Worm (Caenorhabditis elegans): Measurements from ENCODE around the gene C33G3.6.
A peak's percentile ranks its signal among the peaks of the same experiment; 100 is the strongest.

C33G3.6 gene

DNA sequence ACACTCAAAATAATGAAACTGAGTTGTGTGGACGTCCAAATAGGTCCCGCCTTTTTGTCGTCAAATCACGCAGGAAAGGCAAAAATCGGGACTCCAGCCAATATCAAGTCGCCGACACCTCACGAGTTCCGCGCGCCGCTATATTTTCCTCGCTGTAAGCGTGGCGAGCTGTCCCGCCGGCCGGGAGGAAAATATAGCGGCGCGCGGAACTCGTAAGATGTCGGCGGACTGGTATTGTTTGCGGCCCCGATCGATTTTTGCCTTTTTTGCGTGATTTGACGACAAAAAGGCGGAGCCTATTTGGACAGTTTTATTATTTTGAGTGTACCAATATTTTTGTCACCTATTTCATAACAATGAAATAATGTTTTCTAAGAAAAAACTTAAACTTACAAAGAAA, 21.4 kb downstream of the C33G3.6 start:
- no peak for TF ChIP-seq tbx-8 (GFP tag; optimal IDR thresholded peaks at IDR 0.05)
- TF ChIP-seq ceh-83 (GFP tag; optimal IDR thresholded peaks at IDR 0.05): no peak
- no peak for TF ChIP-seq nhr-12 (tag; optimal IDR thresholded peaks at IDR 0.05)
- TF ChIP-seq M03D4.4 (tag; optimal IDR thresholded peaks at IDR 0.05): no peak

DNA sequence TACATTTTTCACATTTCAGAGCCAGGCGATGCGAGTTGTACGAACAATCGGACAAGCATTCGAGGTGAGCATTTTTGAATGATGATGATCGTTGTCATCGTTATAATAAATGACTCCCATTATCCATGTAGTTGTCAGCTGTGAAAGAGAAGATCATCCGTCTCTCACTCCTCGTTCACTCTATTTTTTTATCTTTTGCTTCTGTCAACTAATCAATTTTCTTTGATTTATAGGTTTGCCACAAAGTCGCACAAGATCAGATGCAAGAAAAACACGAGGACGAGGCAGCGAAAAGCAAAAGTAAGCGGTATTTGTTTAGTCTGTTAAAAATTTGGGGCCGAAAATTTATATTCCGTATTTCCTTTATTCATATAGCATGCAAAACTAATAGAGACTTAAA, 27.6 kb downstream of the C33G3.6 start:
- TF ChIP-seq sem-2 (GFP tag; optimal IDR thresholded peaks at IDR 0.05): no peak
- TF ChIP-seq hlh-1 (tag; optimal IDR thresholded peaks at IDR 0.05): peak; percentile 14
- peak; percentile 89 for TF ChIP-seq unc-62 (GFP tag; optimal IDR thresholded peaks at IDR 0.05)
- no peak for TF ChIP-seq bed-3 (GFP tag; optimal IDR thresholded peaks at IDR 0.05)
- TF ChIP-seq ceh-83 (GFP tag; optimal IDR thresholded peaks at IDR 0.05): no peak
- no peak for TF ChIP-seq ces-1 (GFP tag; optimal IDR thresholded peaks at IDR 0.05)

DNA sequence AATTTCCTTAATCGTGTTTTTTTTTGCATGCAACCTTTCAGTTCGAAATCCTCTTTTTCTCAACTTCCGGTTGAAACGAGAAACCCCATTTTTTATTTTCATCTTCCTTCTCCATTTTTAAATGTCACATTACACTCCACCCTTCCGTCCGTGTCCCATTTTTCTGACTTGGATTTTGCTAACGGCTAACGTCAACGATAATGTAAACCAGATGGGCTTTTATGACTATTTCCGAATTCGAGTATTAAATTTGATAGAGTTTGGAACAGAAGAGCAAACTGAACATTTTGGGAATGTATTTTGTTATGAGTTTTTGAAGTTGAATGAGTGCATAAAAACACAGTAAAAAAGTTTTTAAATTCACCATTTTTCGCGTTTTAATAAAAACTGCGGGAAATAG, 28.4 kb downstream of the C33G3.6 start:
- TF ChIP-seq unc-39 (tag; optimal IDR thresholded peaks at IDR 0.05) (no peak), sptf-1 (tag; optimal IDR thresholded peaks at IDR 0.05) (no peak), tbx-8 (GFP tag; optimal IDR thresholded peaks at IDR 0.05) (no peak), lin-13 (tag; optimal IDR thresholded peaks at IDR 0.05) (no peak), drap-1 (GFP tag; optimal IDR thresholded peaks at IDR 0.05) (no peak), mab-5 (tag; optimal IDR thresholded peaks at IDR 0.05) (no peak), elt-1 (tag; optimal IDR thresholded peaks at IDR 0.05; ENCODE audit: borderline replicate concordance, insufficient read depth) (no peak), zip-8 (tag; optimal IDR thresholded peaks at IDR 0.05) (no peak), cnd-1 (tag; optimal IDR thresholded peaks at IDR 0.05) (no peak), nhr-2 (tag; optimal IDR thresholded peaks at IDR 0.05) (no peak), unc-62 (GFP tag; optimal IDR thresholded peaks at IDR 0.05) (no peak), ceh-39 (tag; optimal IDR thresholded peaks at IDR 0.05) (no peak), ham-2 (GFP tag; optimal IDR thresholded peaks at IDR 0.05) (no peak), bed-3 (GFP tag; optimal IDR thresholded peaks at IDR 0.05) (no peak), snpc-4 (tag; optimal IDR thresholded peaks at IDR 0.05) (no peak), ces-1 (GFP tag; optimal IDR thresholded peaks at IDR 0.05) (no peak), lsy-2 (tag; optimal IDR thresholded peaks at IDR 0.05) (no peak)

DNA sequence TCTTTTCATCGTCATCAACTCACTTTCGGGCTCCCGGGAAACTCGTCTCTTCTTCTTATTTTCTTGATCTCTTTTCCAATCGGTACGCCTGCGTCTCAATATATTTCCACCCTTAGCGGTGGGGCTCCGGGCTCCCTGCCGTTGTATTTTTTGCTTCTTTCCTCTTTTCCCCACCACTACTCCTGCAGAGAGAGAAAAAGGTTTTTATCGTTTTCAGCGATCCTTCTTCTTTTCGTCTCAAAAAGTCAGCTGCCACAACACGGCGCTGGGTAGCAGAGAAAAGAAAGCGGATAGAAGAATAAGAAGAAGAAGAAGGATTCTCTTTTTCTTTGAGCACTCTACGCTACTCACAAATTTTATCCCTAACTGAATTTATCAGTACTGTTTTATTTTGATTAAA, 29.3 kb downstream of the C33G3.6 start:
- TF ChIP-seq sptf-1 (tag; optimal IDR thresholded peaks at IDR 0.05) (no peak), ces-1 (GFP tag; optimal IDR thresholded peaks at IDR 0.05) (no peak), hlh-1 (tag; optimal IDR thresholded peaks at IDR 0.05) (peak; percentile 77), lin-32 (GFP tag; optimal IDR thresholded peaks at IDR 0.05) (no peak), ceh-39 (tag; optimal IDR thresholded peaks at IDR 0.05) (no peak), lin-13 (tag; optimal IDR thresholded peaks at IDR 0.05) (no peak), unc-120 (tag; optimal IDR thresholded peaks at IDR 0.05; ENCODE audit: poor library complexity, severe bottlenecking) (peak; percentile 69)

DNA sequence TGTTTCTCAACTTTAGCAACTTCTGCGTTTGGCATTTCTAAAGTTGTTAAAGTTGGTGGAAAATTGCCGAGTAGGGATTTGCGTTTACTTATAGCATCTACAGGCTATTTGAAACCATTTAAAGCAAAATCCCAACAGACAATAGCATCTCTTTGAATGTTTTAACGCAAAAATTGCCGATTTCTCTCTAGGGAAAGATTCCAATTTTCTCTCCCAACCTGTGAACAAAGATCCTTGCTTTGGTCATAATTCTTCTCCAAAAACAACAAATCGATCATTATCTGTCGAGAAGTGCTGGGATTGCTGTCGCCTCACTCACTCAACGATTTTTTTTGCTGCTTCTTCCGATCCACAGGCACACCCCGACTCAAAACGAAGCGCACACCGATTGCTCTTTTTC, 30.4 kb downstream of the C33G3.6 start:
- TF ChIP-seq sptf-1 (tag; optimal IDR thresholded peaks at IDR 0.05) (no peak), M03D4.4 (tag; optimal IDR thresholded peaks at IDR 0.05) (no peak), nhr-2 (tag; optimal IDR thresholded peaks at IDR 0.05) (no peak)

DNA sequence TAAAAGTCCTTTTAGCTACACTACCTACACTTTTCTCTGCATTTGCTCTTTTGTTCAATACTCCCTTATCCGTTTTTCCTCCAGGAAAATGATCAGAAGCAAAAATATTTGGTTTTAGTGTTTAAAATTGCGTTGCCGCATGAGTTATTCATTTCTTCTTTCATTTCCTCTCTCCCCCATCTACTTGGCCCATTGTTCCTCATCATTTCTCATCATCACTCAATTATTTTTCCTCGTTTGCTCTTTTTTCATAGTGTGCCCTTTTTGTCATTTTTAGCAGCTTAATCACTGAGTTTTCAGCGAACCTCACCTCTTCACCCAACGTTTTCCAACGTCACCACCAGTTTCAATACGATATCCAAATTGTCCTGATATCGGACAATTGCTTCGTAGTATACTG, 34.9 kb downstream of the C33G3.6 start, which contains the start of gene dyc-1:
TSS of gene dyc-1 (plus strand) at position 301 of the 400 bp plus-strand sequence.
- TF ChIP-seq lin-32 (GFP tag; optimal IDR thresholded peaks at IDR 0.05) (no peak), elt-3 (tag; optimal IDR thresholded peaks at IDR 0.05) (no peak), nhr-2 (tag; optimal IDR thresholded peaks at IDR 0.05) (no peak), blmp-1 (tag; optimal IDR thresholded peaks at IDR 0.05) (no peak), nhr-28 (tag; optimal IDR thresholded peaks at IDR 0.05) (no peak), nhr-237 (tag; optimal IDR thresholded peaks at IDR 0.05) (no peak), mls-2 (tag; optimal IDR thresholded peaks at IDR 0.05) (no peak)

DNA sequence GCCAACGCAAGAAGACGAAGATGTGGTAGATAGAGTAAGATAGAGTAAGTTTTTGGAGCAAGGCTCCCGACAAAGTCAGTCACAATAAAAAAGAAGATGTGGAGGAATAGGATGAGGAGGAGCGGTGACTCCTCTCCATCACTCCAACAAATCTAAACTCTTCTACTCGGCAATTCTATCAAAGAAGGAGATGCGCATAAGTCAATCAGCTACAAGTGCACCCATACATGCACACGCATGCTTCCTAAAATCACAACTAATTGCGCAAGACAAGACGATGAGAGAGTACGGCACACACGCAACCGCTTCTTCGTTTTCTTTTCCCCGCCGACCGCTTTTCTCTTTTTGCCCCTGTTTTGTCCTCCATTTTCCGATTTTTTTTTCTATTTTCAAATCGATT, 36.5 kb downstream of the C33G3.6 start:
- no peak for TF ChIP-seq nhr-2 (tag; optimal IDR thresholded peaks at IDR 0.05)
- peak; percentile 41 for TF ChIP-seq zip-8 (tag; optimal IDR thresholded peaks at IDR 0.05)
- TF ChIP-seq unc-120 (tag; optimal IDR thresholded peaks at IDR 0.05; ENCODE audit: poor library complexity, severe bottlenecking): no peak
- TF ChIP-seq mep-1 (tag; optimal IDR thresholded peaks at IDR 0.05): no peak
- no peak for TF ChIP-seq mls-2 (tag; optimal IDR thresholded peaks at IDR 0.05)
- TF ChIP-seq pha-4 (tag; optimal IDR thresholded peaks at IDR 0.05): no peak
- TF ChIP-seq ceh-39 (tag; optimal IDR thresholded peaks at IDR 0.05): no peak
- no peak for TF ChIP-seq cnd-1 (tag; optimal IDR thresholded peaks at IDR 0.05)
- TF ChIP-seq sem-2 (GFP tag; optimal IDR thresholded peaks at IDR 0.05): no peak
- TF ChIP-seq elt-3 (tag; optimal IDR thresholded peaks at IDR 0.05): no peak
- TF ChIP-seq ces-1 (GFP tag; optimal IDR thresholded peaks at IDR 0.05): peak; percentile 96
- no peak for TF ChIP-seq nhr-12 (tag; optimal IDR thresholded peaks at IDR 0.05)

All from whole organism, mixed stage, embryonic.